Fruit fly (Drosophila melanogaster): ENCODE results near the gene CG12025.
A peak's percentile ranks its signal among the peaks of the same experiment; 100 is the strongest.

Gene CG12025

dm6 chr3L:1829539-1829938, 35.7 kb upstream of the CG12025 start:
- TF ChIP-seq CG8159 (tag; optimal IDR thresholded peaks at IDR 0.05) = peak; percentile 17
- TF ChIP-seq rn (GFP tag; IDR thresholded peaks at IDR 0.05) = no peak
- TF ChIP-seq CG32121 (GFP tag; IDR thresholded peaks at IDR 0.05) = peak; percentile 81
- peak; percentile 75 for TF ChIP-seq Pif1A (GFP tag; optimal IDR thresholded peaks at IDR 0.05)
- TF ChIP-seq CG13204 (GFP tag; optimal IDR thresholded peaks at IDR 0.05) = peak; percentile 16
- peak; percentile 56 for TF ChIP-seq CG9948 (tag; optimal IDR thresholded peaks at IDR 0.05)
- TF ChIP-seq CG17806 (tag; optimal IDR thresholded peaks at IDR 0.05) = peak; percentile 48
- peak; percentile 66 for TF ChIP-seq CG8301 (tag; optimal IDR thresholded peaks at IDR 0.05)
- TF ChIP-seq fd96Ca (GFP tag; IDR thresholded peaks at IDR 0.05) = peak; percentile 82
- peak; percentile 77 for TF ChIP-seq CG14655 (GFP tag; optimal IDR thresholded peaks at IDR 0.05)
- TF ChIP-seq gl (tag; optimal IDR thresholded peaks at IDR 0.05) = no peak
- no peak for TF ChIP-seq D1 (tag; optimal IDR thresholded peaks at IDR 0.05)
- TF ChIP-seq CG34367 (tag; optimal IDR thresholded peaks at IDR 0.05) = peak; percentile 60
- TF ChIP-seq Ets98B (GFP tag; IDR thresholded peaks at IDR 0.05) = peak; percentile 78
- peak; percentile 56 for TF ChIP-seq Snoo (tag; optimal IDR thresholded peaks at IDR 0.05)
- peak; percentile 40 for TF ChIP-seq CG15710 (tag; optimal IDR thresholded peaks at IDR 0.05)
- TF ChIP-seq CG4496 (GFP tag; IDR thresholded peaks at IDR 0.05) = peak; percentile 89
- TF ChIP-seq EcR (GFP tag; optimal IDR thresholded peaks at IDR 0.05) = no peak
- peak; percentile 74 for TF ChIP-seq CG12605 (GFP tag; IDR thresholded peaks at IDR 0.05)
- TF ChIP-seq Pif1B (GFP tag; optimal IDR thresholded peaks at IDR 0.05) = peak; percentile 66
- no peak for TF ChIP-seq CG10348 (GFP tag; IDR thresholded peaks at IDR 0.05)

dm6 chr3L:1831753-1832268, 33.4 kb upstream of the CG12025 start, which contains the start of gene Cpr62Ba:
Cpr62Ba (minus strand) TSS chr3L:1831783.
- TF ChIP-seq CG12605 (GFP tag; IDR thresholded peaks at IDR 0.05) (no peak), fd96Ca (GFP tag; IDR thresholded peaks at IDR 0.05) (no peak), Pif1B (GFP tag; optimal IDR thresholded peaks at IDR 0.05) (no peak), D1 (tag; optimal IDR thresholded peaks at IDR 0.05) (no peak), EcR (GFP tag; optimal IDR thresholded peaks at IDR 0.05) (peak; percentile 26), CG9948 (tag; optimal IDR thresholded peaks at IDR 0.05) (no peak)

- TF ChIP-seq CG9948 (tag; optimal IDR thresholded peaks at IDR 0.05) (no peak), Pif1B (GFP tag; optimal IDR thresholded peaks at IDR 0.05) (no peak), CG4496 (GFP tag; IDR thresholded peaks at IDR 0.05) (no peak), CG15710 (tag; optimal IDR thresholded peaks at IDR 0.05) (no peak), gl (tag; optimal IDR thresholded peaks at IDR 0.05) (no peak), CG8159 (tag; optimal IDR thresholded peaks at IDR 0.05) (no peak), Snoo (tag; optimal IDR thresholded peaks at IDR 0.05) (no peak), CG12605 (GFP tag; IDR thresholded peaks at IDR 0.05) (no peak), CG17806 (tag; optimal IDR thresholded peaks at IDR 0.05) (no peak)
Measured at dm6 chr3L:1835064-1835463, 30.2 kb upstream of the CG12025 start, which contains the start of gene Cpr62Bb. Cpr62Bb (minus strand) TSS chr3L:1835164.

- TF ChIP-seq gl (tag; optimal IDR thresholded peaks at IDR 0.05) = peak; percentile 12
- no peak for TF ChIP-seq EcR (GFP tag; optimal IDR thresholded peaks at IDR 0.05)
Measured at dm6 chr3L:1841984-1842383, 23.2 kb upstream of the CG12025 start, which contains the start of gene Cpr62Bc. Cpr62Bc (minus strand) TSS chr3L:1842084.

- peak; percentile 88 for TF ChIP-seq Ets98B (GFP tag; IDR thresholded peaks at IDR 0.05)
- TF ChIP-seq CG8301 (tag; optimal IDR thresholded peaks at IDR 0.05) = peak; percentile 57
- TF ChIP-seq CG10348 (GFP tag; IDR thresholded peaks at IDR 0.05) = 0 out of 2 replicates have a peak, but pooled peaks have one; percentile 36
- TF ChIP-seq Snoo (tag; optimal IDR thresholded peaks at IDR 0.05) = no peak
- peak; percentile 86 for TF ChIP-seq CG4496 (GFP tag; IDR thresholded peaks at IDR 0.05)
- peak; percentile 59; the same call in 1 of the 2 replicates for TF ChIP-seq rn (GFP tag; IDR thresholded peaks at IDR 0.05)
- TF ChIP-seq fd96Ca (GFP tag; IDR thresholded peaks at IDR 0.05) = peak; percentile 86
- TF ChIP-seq CG9948 (tag; optimal IDR thresholded peaks at IDR 0.05) = no peak
- peak; percentile 32; the same call in 1 of the 2 replicates for TF ChIP-seq CG12605 (GFP tag; IDR thresholded peaks at IDR 0.05)
- peak; percentile 89 for TF ChIP-seq CG32121 (GFP tag; IDR thresholded peaks at IDR 0.05)
- TF ChIP-seq CG14655 (GFP tag; optimal IDR thresholded peaks at IDR 0.05) = peak; percentile 47
- no peak for TF ChIP-seq CG17806 (tag; optimal IDR thresholded peaks at IDR 0.05)
Measured at dm6 chr3L:1844600-1844999, 20.6 kb upstream of the CG12025 start.

- no peak for TF ChIP-seq CG4496 (GFP tag; IDR thresholded peaks at IDR 0.05)
- TF ChIP-seq CG14655 (GFP tag; optimal IDR thresholded peaks at IDR 0.05) = no peak
- no peak for TF ChIP-seq Snoo (tag; optimal IDR thresholded peaks at IDR 0.05)
- no peak for TF ChIP-seq CG8301 (tag; optimal IDR thresholded peaks at IDR 0.05)
- no peak for TF ChIP-seq CG17806 (tag; optimal IDR thresholded peaks at IDR 0.05)
- no peak for TF ChIP-seq CG12605 (GFP tag; IDR thresholded peaks at IDR 0.05)
- no peak for TF ChIP-seq CG32121 (GFP tag; IDR thresholded peaks at IDR 0.05)
Measured at dm6 chr3L:1850498-1850897, 14.7 kb upstream of the CG12025 start.

dm6 chr3L:1853277-1853676, 12.0 kb upstream of the CG12025 start:
- no peak for TF ChIP-seq CG13204 (GFP tag; optimal IDR thresholded peaks at IDR 0.05)
- peak; percentile 25 for TF ChIP-seq EcR (GFP tag; optimal IDR thresholded peaks at IDR 0.05)

All from whole organism, pupa.